Worm (Caenorhabditis elegans) whole organism, L4 larva: ENCODE measurements around the gene crn-6.
A peak's percentile ranks its signal among the peaks of the same experiment; 100 is the strongest.

Source experiments
- F37D6.2 ChIP-seq: sonication (generic microtip); optimal IDR thresholded peaks from 2 replicates; lab custom pipeline; 2016; ENCODE audit warnings: mild to moderate bottlenecking, missing genetic modification characterization, missing compliant biosample characterization
- F44E2.7 ChIP-seq: fragments of 200-800 bp; sonication (Bioruptor generic); IDR thresholded peaks from 2 replicates; pipeline ENCODE4 v2.1.2; 2022; ENCODE audit warnings: missing genetic modification characterization, missing compliant biosample characterization
- R02D3.7 ChIP-seq: fragments of 150-350 bp; sonication (generic microtip); optimal IDR thresholded peaks from 3 replicates; lab custom pipeline; 2014; ENCODE audit warnings: missing biosample characterization, missing genetic modification characterization
- T20F7.1 ChIP-seq: fragments of 200-800 bp; sonication (Bioruptor generic); optimal IDR thresholded peaks from 2 replicates; lab custom pipeline; 2018; ENCODE audit warnings: mild to moderate bottlenecking, missing genetic modification characterization, missing compliant biosample characterization
- Y105C5A.15 ChIP-seq: fragments of 200-800 bp; sonication (Bioruptor generic); IDR thresholded peaks from 2 replicates; pipeline ENCODE4 v1.3.6; 2022; ENCODE audit warnings: missing genetic modification characterization, missing compliant biosample characterization
- Y48G9A.11 ChIP-seq: fragments of 200-800 bp; sonication (Bioruptor generic); IDR thresholded peaks from 2 replicates; pipeline ENCODE4 v1.3.6; 2022; ENCODE audit warnings: missing genetic modification reagents, missing genetic modification characterization, missing compliant biosample characterization
- Y5F2A.4 ChIP-seq: fragments of 200-800 bp; sonication (Bioruptor generic); optimal IDR thresholded peaks from 2 replicates; lab custom pipeline; 2018; ENCODE audit warnings: mild to moderate bottlenecking, missing genetic modification characterization, missing compliant biosample characterization
- Y75B8A.6 ChIP-seq: fragments of 200-800 bp; sonication (Bioruptor generic); IDR thresholded peaks from 2 replicates; pipeline ENCODE4 v1.3.6; 2022; ENCODE audit warnings: missing genetic modification reagents, missing genetic modification characterization, missing compliant biosample characterization
- ZK546.5 ChIP-seq, 2 experiments: sonication (generic microtip); optimal IDR thresholded peaks; 2 replicates each; lab custom pipeline; 2017; ENCODE audit warnings: missing biosample characterization in 2 of 2, missing genetic modification characterization in 2 of 2
- aha-1 ChIP-seq: fragments of 150-350 bp; peaks from one replicate; lab custom pipeline; 2014; ENCODE audit warnings: missing biosample characterization, missing genetic modification characterization
- ama-1 ChIP-seq: fragments of 150-350 bp; optimal IDR thresholded peaks from 2 replicates; lab custom pipeline; 2014; ENCODE audit warnings: inconsistent platforms, mixed read lengths
- ceh-20 ChIP-seq: fragments of 200-800 bp; sonication (Bioruptor generic); IDR thresholded peaks from 2 replicates; pipeline ENCODE4 v1.3.6; 2022; ENCODE audit warnings: missing genetic modification reagents, missing genetic modification characterization, missing compliant biosample characterization
- ceh-28 ChIP-seq: fragments of 150-350 bp; optimal IDR thresholded peaks from 2 replicates; lab custom pipeline; 2014; ENCODE audit warnings: missing biosample characterization, missing genetic modification reagents, missing genetic modification characterization
- ceh-82 ChIP-seq: sonication (generic microtip); optimal IDR thresholded peaks from 2 replicates; lab custom pipeline; 2017; ENCODE audit warnings: missing biosample characterization, missing genetic modification characterization
- ces-1 ChIP-seq: fragments of 150-350 bp; sonication (generic microtip); optimal IDR thresholded peaks from 4 replicates; lab custom pipeline; 2014; ENCODE audit warnings: missing biosample characterization, missing genetic modification reagents, missing genetic modification characterization
- daf-12 ChIP-seq: fragments of 150-350 bp; optimal IDR thresholded peaks from 2 replicates; lab custom pipeline; 2014; ENCODE audit warnings: missing biosample characterization, missing genetic modification reagents, missing genetic modification characterization
- daf-16 ChIP-seq, 3 experiments: sonication (generic microtip); optimal IDR thresholded peaks; 2 replicates each; lab custom pipeline; 2016 to 2017; ENCODE audit warnings: missing genetic modification characterization in 3 of 3, missing genetic modification reagents in 3 of 3, mild to moderate bottlenecking in 2 of 3, missing compliant biosample characterization in 2 of 3, missing biosample characterization in 1 of 3, moderate library complexity in 1 of 3
- daf-8 ChIP-seq: fragments of 200-800 bp; sonication (Bioruptor generic); IDR thresholded peaks from 2 replicates; pipeline ENCODE4 v1.3.6; 2022; ENCODE audit warnings: missing genetic modification characterization, missing compliant biosample characterization
- dmd-6 ChIP-seq: fragments of 200-800 bp; sonication (Bioruptor generic); IDR thresholded peaks from 2 replicates; pipeline ENCODE4 v1.3.6; 2022; ENCODE audit warnings: missing genetic modification reagents, missing genetic modification characterization, missing compliant biosample characterization
- duxl-1 ChIP-seq: sonication (generic microtip); optimal IDR thresholded peaks from 2 replicates; lab custom pipeline; 2016; ENCODE audit warnings: mild to moderate bottlenecking, missing genetic modification characterization, moderate library complexity, missing compliant biosample characterization; ENCODE audit not compliant: poor library complexity
- egl-27 ChIP-seq: sonication (generic microtip); optimal IDR thresholded peaks from 3 replicates; lab custom pipeline; 2017; ENCODE audit warnings: missing biosample characterization, missing genetic modification reagents, missing genetic modification characterization
- egl-43 ChIP-seq: fragments of 200-800 bp; sonication (Bioruptor generic); IDR thresholded peaks from 2 replicates; pipeline ENCODE4 v1.3.6; 2022; ENCODE audit warnings: missing genetic modification reagents, missing genetic modification characterization, missing compliant biosample characterization
- lin-1 ChIP-seq: fragments of 200-800 bp; sonication (Bioruptor generic); IDR thresholded peaks from 2 replicates; pipeline ENCODE4 v1.3.6; 2022; ENCODE audit warnings: missing genetic modification reagents, missing genetic modification characterization, missing compliant biosample characterization
- lin-38 ChIP-seq: fragments of 200-800 bp; sonication (Bioruptor generic); IDR thresholded peaks from 2 replicates; pipeline ENCODE4 v1.3.6; 2022; ENCODE audit warnings: missing genetic modification reagents, missing genetic modification characterization, missing compliant biosample characterization
- lin-39 ChIP-seq: fragments of 150-350 bp; optimal IDR thresholded peaks from 2 replicates; lab custom pipeline; 2014; ENCODE audit warnings: missing biosample characterization, missing genetic modification reagents, missing genetic modification characterization
- lsy-2 ChIP-seq, 2 experiments: fragments of 150-350 bp in 1 of 2; sonication (generic microtip) in 1 of 2; optimal IDR thresholded peaks; 2 replicates each; lab custom pipeline; 2014 to 2017; ENCODE audit warnings: missing biosample characterization in 2 of 2, missing genetic modification characterization in 2 of 2
- madf-5 ChIP-seq, 2 experiments: fragments of 200-800 bp; sonication (Bioruptor generic); IDR thresholded peaks; 2 replicates each; pipeline ENCODE4 v1.3.6; 2022; ENCODE audit warnings: missing compliant biosample characterization in 2 of 2, missing genetic modification characterization in 2 of 2
- mxl-3 ChIP-seq: fragments of 200-800 bp; sonication (Bioruptor generic); optimal IDR thresholded peaks from 2 replicates; lab custom pipeline; 2018; ENCODE audit warnings: mild to moderate bottlenecking, missing genetic modification characterization, missing compliant biosample characterization
- nhr-10 ChIP-seq: fragments of 150-350 bp; optimal IDR thresholded peaks from 2 replicates; lab custom pipeline; 2014; ENCODE audit warnings: missing biosample characterization, missing genetic modification characterization
- nhr-111 ChIP-seq: fragments of 200-800 bp; sonication (Bioruptor generic); optimal IDR thresholded peaks from 2 replicates; lab custom pipeline; 2018; ENCODE audit warnings: mild to moderate bottlenecking, missing genetic modification characterization, missing compliant biosample characterization
- nhr-237 ChIP-seq: sonication (generic microtip); optimal IDR thresholded peaks from 2 replicates; lab custom pipeline; 2017; ENCODE audit warnings: missing biosample characterization, missing genetic modification characterization
- nhr-41 ChIP-seq: fragments of 200-800 bp; sonication (Bioruptor generic); IDR thresholded peaks from 2 replicates; pipeline ENCODE4 v1.3.6; 2022; ENCODE audit warnings: missing genetic modification reagents, missing genetic modification characterization, missing compliant biosample characterization
- nhr-42 ChIP-seq: fragments of 200-800 bp; sonication (Bioruptor generic); IDR thresholded peaks from 2 replicates; pipeline ENCODE4 v1.3.6; 2022; ENCODE audit warnings: missing genetic modification characterization, missing compliant biosample characterization
- nhr-6 ChIP-seq: fragments of 150-350 bp; optimal IDR thresholded peaks from 2 replicates; lab custom pipeline; 2014; ENCODE audit warnings: missing biosample characterization, missing genetic modification characterization
- nhr-76 ChIP-seq: fragments of 150-350 bp; optimal IDR thresholded peaks from 2 replicates; lab custom pipeline; 2014; ENCODE audit warnings: missing biosample characterization, missing genetic modification characterization
- pha-4 ChIP-seq, 2 experiments: fragments of 150-350 bp in 1 of 2; fragments of 200-800 bp in 1 of 2; sonication (Bioruptor generic) in 1 of 2; IDR thresholded peaks in 1 of 2; optimal IDR thresholded peaks in 1 of 2; 2 replicates each; pipeline versions ENCODE4 v1.3.6 to Lab custom; 2014 to 2022; ENCODE audit warnings: missing genetic modification characterization in 2 of 2, missing genetic modification reagents in 2 of 2, missing biosample characterization in 1 of 2, missing compliant biosample characterization in 1 of 2
- php-3 ChIP-seq: fragments of 200-800 bp; sonication (Bioruptor generic); IDR thresholded peaks from 2 replicates; pipeline ENCODE4 v1.3.6; 2022; ENCODE audit warnings: missing genetic modification reagents, missing genetic modification characterization, missing compliant biosample characterization
- rbr-2 ChIP-seq: sonication (generic microtip); optimal IDR thresholded peaks from 2 replicates; lab custom pipeline; 2016; ENCODE audit warnings: missing genotype, missing genetic modification characterization, missing compliant biosample characterization
- sdz-12 ChIP-seq: fragments of 200-800 bp; sonication (Bioruptor generic); optimal IDR thresholded peaks from 2 replicates; lab custom pipeline; 2018; ENCODE audit warnings: mild to moderate bottlenecking, missing genetic modification characterization, missing compliant biosample characterization
- skn-1 ChIP-seq: fragments of 150-350 bp; optimal IDR thresholded peaks from 2 replicates; lab custom pipeline; 2014; ENCODE audit warnings: missing biosample characterization, missing genetic modification characterization
- snpc-1.2 ChIP-seq: fragments of 200-800 bp; sonication (Bioruptor generic); IDR thresholded peaks from 2 replicates; pipeline ENCODE4 v1.3.6; 2022; ENCODE audit warnings: missing genetic modification reagents, missing genetic modification characterization, missing compliant biosample characterization
- spr-1 ChIP-seq: sonication (generic microtip); optimal IDR thresholded peaks from 2 replicates; lab custom pipeline; 2016; ENCODE audit warnings: mild to moderate bottlenecking, missing genetic modification characterization, missing compliant biosample characterization
- spr-3 ChIP-seq: fragments of 200-800 bp; sonication (Bioruptor generic); optimal IDR thresholded peaks from 2 replicates; lab custom pipeline; 2018; ENCODE audit warnings: mild to moderate bottlenecking, missing genetic modification characterization, missing compliant biosample characterization
- tra-1 ChIP-seq: fragments of 200-800 bp; sonication (Bioruptor generic); IDR thresholded peaks from 2 replicates; pipeline ENCODE4 v1.3.6; 2022; ENCODE audit warnings: missing genetic modification reagents, missing genetic modification characterization, missing compliant biosample characterization
- unc-39 ChIP-seq: sonication (generic microtip); optimal IDR thresholded peaks from 2 replicates; lab custom pipeline; 2017; ENCODE audit warnings: missing biosample characterization, missing genetic modification characterization
- zag-1 ChIP-seq: fragments of 150-350 bp; optimal IDR thresholded peaks from 2 replicates; lab custom pipeline; 2014; ENCODE audit warnings: missing biosample characterization, missing genetic modification characterization
- zfp-3 ChIP-seq: fragments of 200-800 bp; sonication (Bioruptor generic); conservative IDR thresholded peaks from 2 replicates; pipeline ENCODE4 v1.3.6; 2022; ENCODE audit warnings: missing genetic modification reagents, missing genetic modification characterization, missing compliant biosample characterization
- zip-11 ChIP-seq: fragments of 200-800 bp; sonication (Bioruptor generic); IDR thresholded peaks from 2 replicates; pipeline ENCODE4 v1.3.6; 2022; ENCODE audit warnings: missing genetic modification characterization, missing compliant biosample characterization
- zip-2 ChIP-seq: fragments of 150-350 bp; optimal IDR thresholded peaks from 2 replicates; lab custom pipeline; 2014; ENCODE audit warnings: missing biosample characterization, missing genetic modification characterization
- ztf-11 ChIP-seq: fragments of 150-350 bp; optimal IDR thresholded peaks from 2 replicates; lab custom pipeline; 2014; ENCODE audit warnings: missing biosample characterization, missing genetic modification characterization
- ztf-7 ChIP-seq: fragments of 150-350 bp; optimal IDR thresholded peaks from 2 replicates; lab custom pipeline; 2014; ENCODE audit warnings: missing biosample characterization, missing genetic modification characterization

Gene crn-6

ce11 chrIII:9401036-9401435, 34.0 kb downstream of the crn-6 start, which contains the start of gene nlp-48:
nlp-48 (minus strand) TSS chrIII:9401136.
- TF ChIP-seq T20F7.1 (GFP tag; lab: Kevin White, UChicago) (no peak), daf-16 (GFP tag; optimal IDR thresholded peaks at IDR 0.05; lab: Kevin White, UChicago) (no peak), daf-16 (tag; optimal IDR thresholded peaks at IDR 0.05; lab: Kevin White, UChicago) (no peak), nhr-76 (no peak), Y5F2A.4 (GFP tag; lab: Kevin White, UChicago) (no peak), egl-43 (GFP tag; lab: Robert Waterston, UW) (no peak), dmd-6 (no peak)

DNA sequence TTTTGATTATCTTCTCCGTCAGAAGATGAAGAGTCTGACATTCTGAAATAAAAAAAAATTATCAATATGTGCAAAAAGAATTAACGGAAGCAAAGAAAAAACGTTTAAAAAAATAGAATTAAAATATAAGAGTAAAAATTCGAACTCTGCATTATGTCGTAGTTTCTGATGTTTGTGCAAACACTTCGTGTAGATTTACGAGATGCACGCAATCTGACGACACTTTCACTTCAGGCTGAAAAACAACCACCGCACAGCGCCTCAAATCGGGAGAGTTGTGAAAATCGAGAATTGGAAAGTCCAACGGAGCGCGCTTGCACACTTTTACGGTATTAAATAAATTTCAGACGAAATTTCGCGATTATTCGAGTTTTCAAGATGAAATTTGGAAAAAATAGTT, 39.5 kb downstream of the crn-6 start, which contains the start of gene T26G10.1:
T26G10.1 (minus strand) TSS at position 42 of the 400 bp plus-strand sequence.
- no peak for TF ChIP-seq zip-2
- no peak for TF ChIP-seq tra-1
- TF ChIP-seq ceh-20, result 0 out of 2 replicates have a peak, but pooled peaks have one; percentile 45
- TF ChIP-seq pha-4 (GFP tag; IDR thresholded peaks at IDR 0.05; lab: Robert Waterston, UW), result peak; percentile 58; the same call in 1 of the 2 replicates
- TF ChIP-seq pha-4 (tag; optimal IDR thresholded peaks at IDR 0.05; lab: Kevin White, UChicago), result no peak
- TF ChIP-seq duxl-1 (tag; lab: Kevin White, UChicago), result peak; percentile 59
- no peak for TF ChIP-seq ceh-82 (tag; lab: Kevin White, UChicago)
- no peak for TF ChIP-seq nhr-41 (GFP tag; lab: Robert Waterston, UW)
- TF ChIP-seq unc-39, result no peak
- TF ChIP-seq nhr-42 (GFP tag; lab: Robert Waterston, UW), result no peak
- TF ChIP-seq egl-27 (tag; lab: Kevin White, UChicago), result no peak
- TF ChIP-seq spr-1 (tag; lab: Kevin White, UChicago), result no peak
- no peak for TF ChIP-seq sdz-12 (GFP tag; lab: Kevin White, UChicago)
- no peak for TF ChIP-seq nhr-111 (GFP tag; lab: Kevin White, UChicago)
- TF ChIP-seq ztf-11 (tag; lab: Kevin White, UChicago), result no peak
- TF ChIP-seq nhr-10 (tag; lab: Kevin White, UChicago), result no peak
- TF ChIP-seq daf-12 (tag; lab: Kevin White, UChicago), result no peak
- TF ChIP-seq Y75B8A.6 (GFP tag; lab: Robert Waterston, UW), result no peak
- no peak for TF ChIP-seq zag-1
- no peak for TF ChIP-seq zfp-3 (GFP tag; lab: Robert Waterston, UW)
- TF ChIP-seq lsy-2 (tag; optimal IDR thresholded peaks at IDR 0.05; lab: Kevin White, UChicago), result peak in 1 of 2 experiments; percentile 85
- TF ChIP-seq mxl-3 (GFP tag; lab: Kevin White, UChicago), result no peak
- no peak for TF ChIP-seq skn-1 (tag; lab: Kevin White, UChicago)
- TF ChIP-seq nhr-237 (tag; lab: Kevin White, UChicago), result no peak
- no peak for TF ChIP-seq spr-3 (GFP tag; lab: Kevin White, UChicago)
- no peak for TF ChIP-seq ZK546.5 (tag; optimal IDR thresholded peaks at IDR 0.05; lab: Kevin White, UChicago)
- TF ChIP-seq aha-1 (tag; lab: Kevin White, UChicago), result peak; percentile 88
- TF ChIP-seq ztf-7 (tag; lab: Kevin White, UChicago), result no peak
- no peak for TF ChIP-seq daf-8 (GFP tag; lab: Robert Waterston, UW)
- no peak for TF ChIP-seq ces-1 (GFP tag; lab: Kevin White, UChicago)
- peak; percentile 72 for TF ChIP-seq Y48G9A.11 (GFP tag; lab: Robert Waterston, UW)
- no peak for TF ChIP-seq F44E2.7 (GFP tag; lab: Robert Waterston, UW)
- peak; percentile 85 for TF ChIP-seq R02D3.7
- peak; percentile 70; the same call in 1 of the 2 replicates for TF ChIP-seq php-3 (GFP tag; lab: Robert Waterston, UW)
- no peak for TF ChIP-seq zip-11 (GFP tag; lab: Robert Waterston, UW)
- TF ChIP-seq snpc-1.2 (GFP tag; lab: Robert Waterston, UW), result no peak
- TF ChIP-seq ama-1, result no peak
- TF ChIP-seq lin-38 (GFP tag; lab: Robert Waterston, UW), result peak; percentile 95
- no peak for TF ChIP-seq madf-5 (GFP tag; IDR thresholded peaks at IDR 0.05; lab: Robert Waterston, UW)
- no peak for TF ChIP-seq Y105C5A.15 (GFP tag; lab: Robert Waterston, UW)
- peak; percentile 67 for TF ChIP-seq rbr-2 (tag; lab: Kevin White, UChicago)
- TF ChIP-seq lin-39 (tag; lab: Kevin White, UChicago), result no peak
- TF ChIP-seq F37D6.2 (tag; lab: Kevin White, UChicago), result peak; percentile 3
- no peak for TF ChIP-seq ceh-28 (tag; lab: Kevin White, UChicago)
- no peak for TF ChIP-seq lin-1
- no peak for TF ChIP-seq nhr-6 (tag; lab: Kevin White, UChicago)
